Worm (Caenorhabditis elegans) whole organism, L2 larva: ENCODE data around the gene cest-24.

Experiments used
- ZK546.5 ChIP-seq: sonication (generic microtip); optimal IDR thresholded peaks from 2 replicates; lab custom pipeline; 2017; ENCODE audit warnings: missing biosample characterization, missing genetic modification characterization
- aly-2 ChIP-seq: fragments of 150-350 bp; optimal IDR thresholded peaks from 2 replicates; lab custom pipeline; 2014; ENCODE audit warnings: missing biosample characterization, missing genetic modification characterization
- elt-3 ChIP-seq: sonication (generic microtip); optimal IDR thresholded peaks from 2 replicates; lab custom pipeline; 2017; ENCODE audit warnings: missing biosample characterization, missing genetic modification characterization
- lin-13 ChIP-seq: fragments of 150-350 bp; optimal IDR thresholded peaks from 2 replicates; lab custom pipeline; 2014; ENCODE audit warnings: missing biosample characterization, missing genetic modification reagents, missing genetic modification characterization
- lin-39 ChIP-seq: fragments of 150-350 bp; optimal IDR thresholded peaks from 2 replicates; lab custom pipeline; 2014; ENCODE audit warnings: missing biosample characterization, missing genetic modification reagents, missing genetic modification characterization
- lsy-2 ChIP-seq, 2 experiments: fragments of 150-350 bp in 1 of 2; sonication (generic microtip) in 1 of 2; optimal IDR thresholded peaks; 2 replicates each; lab custom pipeline; 2014 to 2017; ENCODE audit warnings: missing biosample characterization in 2 of 2, missing genetic modification characterization in 2 of 2
- mdl-1 ChIP-seq, 2 experiments: fragments of 150-350 bp in 1 of 2; sonication (generic microtip) in 1 of 2; optimal IDR thresholded peaks; 2 replicates each; lab custom pipeline; 2017; ENCODE audit warnings: missing biosample characterization in 2 of 2, missing genetic modification characterization in 2 of 2
- nhr-12 ChIP-seq: fragments of 150-350 bp; optimal IDR thresholded peaks from 2 replicates; lab custom pipeline; 2014; ENCODE audit warnings: missing biosample characterization, missing genetic modification characterization
- skn-1 ChIP-seq: sonication (generic microtip); optimal IDR thresholded peaks from 2 replicates; lab custom pipeline; 2017; ENCODE audit warnings: missing biosample characterization, missing genetic modification characterization
- snpc-4 ChIP-seq: fragments of 150-350 bp; optimal IDR thresholded peaks from 2 replicates; lab custom pipeline; 2014; ENCODE audit warnings: missing biosample characterization, missing genetic modification characterization
- unc-62 ChIP-seq: fragments of 150-350 bp; optimal IDR thresholded peaks from 2 replicates; lab custom pipeline; 2014; ENCODE audit warnings: missing biosample characterization, missing genetic modification reagents, missing genetic modification characterization
- ztf-11 ChIP-seq: sonication (generic microtip); optimal IDR thresholded peaks from 2 replicates; lab custom pipeline; 2017; ENCODE audit warnings: missing biosample characterization, missing genetic modification characterization

- TF ChIP-seq lsy-2 (tag; optimal IDR thresholded peaks at IDR 0.05; lab: Kevin White, UChicago) (no peak), ztf-11 (tag; lab: Kevin White, UChicago) (no peak), lin-39 (no peak), snpc-4 (tag; lab: Kevin White, UChicago) (no peak), elt-3 (no peak), skn-1 (tag; lab: Kevin White, UChicago) (no peak), nhr-12 (tag; lab: Kevin White, UChicago) (no peak), lin-13 (no peak), unc-62 (GFP tag; lab: Kevin White, UChicago) (no peak), aly-2 (tag; lab: Kevin White, UChicago) (no peak), ZK546.5 (tag; lab: Kevin White, UChicago) (no peak), mdl-1 (tag; optimal IDR thresholded peaks at IDR 0.05; lab: Kevin White, UChicago) (no peak)
Measured at ce11 chrV:6303471-6303870, 13.3 kb upstream of the cest-24 start, which contains the start of gene sago-1.
